Worm (Caenorhabditis elegans): ENCODE measurements around the gene F23D12.1.

DNA sequence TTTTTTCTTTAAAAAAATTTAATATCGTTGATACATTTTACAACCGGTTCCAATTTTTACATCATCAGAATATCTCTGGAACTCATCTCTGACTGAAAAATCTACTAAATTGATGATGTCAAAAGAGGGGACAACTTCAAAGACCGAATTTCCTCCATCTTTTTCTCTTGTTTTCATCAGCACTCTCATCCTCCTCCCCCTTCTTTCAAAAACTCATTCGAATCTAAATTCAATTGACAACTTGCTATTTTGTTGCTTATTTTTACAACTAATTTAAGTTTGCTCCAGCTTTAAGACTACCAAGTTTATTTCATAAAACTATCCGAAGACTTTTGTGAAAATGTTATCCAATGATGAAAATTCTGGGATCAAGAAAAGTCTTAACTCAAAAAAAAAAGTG, 28.9 kb downstream of the F23D12.1 start:
- TF ChIP-seq him-1 (tag; optimal IDR thresholded peaks at IDR 0.05) = no peak
- TF ChIP-seq W03F9.2 (tag; optimal IDR thresholded peaks at IDR 0.05) = no peak
- no peak for TF ChIP-seq dao-5 (tag; optimal IDR thresholded peaks at IDR 0.05)

Measured in whole organism, L4/young adult.